Worm (Caenorhabditis elegans): ENCODE data around the gene C28D4.4.

DNA sequence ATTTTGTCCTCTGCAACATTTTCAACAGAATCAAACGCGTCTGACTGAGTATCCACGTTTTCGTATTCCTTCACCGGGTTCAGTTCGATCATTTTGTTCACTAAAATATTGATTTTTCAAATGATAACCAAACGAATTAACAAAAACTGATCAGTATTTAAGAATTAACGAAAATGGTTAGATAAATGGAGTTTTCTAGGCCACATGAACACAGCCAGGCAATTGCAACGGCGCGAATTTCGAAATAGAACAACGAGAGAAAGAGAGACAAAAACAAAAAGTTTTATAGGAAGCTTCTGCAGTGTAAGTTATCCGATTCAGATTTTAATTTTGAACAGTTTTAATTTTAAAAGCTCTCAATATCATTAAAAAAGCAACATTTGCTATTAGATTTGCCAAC, 32.7 kb upstream of the C28D4.4 start, which contains the start of gene sna-2:
- TF ChIP-seq ama-1 (optimal IDR thresholded peaks at IDR 0.05): no peak
- TF ChIP-seq B0310.2 (tag; optimal IDR thresholded peaks at IDR 0.05): no peak
- no peak for TF ChIP-seq hnd-1 (tag; optimal IDR thresholded peaks at IDR 0.05)
